Fruit fly (Drosophila melanogaster) whole organism, embryonic: Measurements from ENCODE around the gene Sfp26Ad.

Experiments used
- Awh ChIP-seq: fragments of 200-800 bp; sonication (Bioruptor generic); IDR thresholded peaks from 2 replicates; pipeline ENCODE4, ENCODE4 v1.3.6; 2022; ENCODE audit warnings: missing biosample characterization, missing genetic modification characterization
- CG10321 ChIP-seq: fragments of 200-800 bp; sonication (Bioruptor generic); IDR thresholded peaks from 2 replicates; pipeline ENCODE4 v1.3.6; 2022; ENCODE audit warnings: missing biosample characterization, missing genetic modification characterization
- CG11085 ChIP-seq: fragments of 200-800 bp; sonication (Bioruptor generic); IDR thresholded peaks from 2 replicates; pipeline ENCODE4 v1.3.6; 2022; ENCODE audit warnings: missing biosample characterization, missing genetic modification characterization
- CG11504 ChIP-seq: fragments of 200-800 bp; sonication (Bioruptor generic); optimal IDR thresholded peaks from 3 replicates; lab custom pipeline; 2019; ENCODE audit warnings: missing biosample characterization, mild to moderate bottlenecking, missing genetic modification characterization, moderate library complexity
- CG11695 ChIP-seq: fragments of 200-800 bp; sonication (Bioruptor generic); IDR thresholded peaks from 3 replicates; pipeline ENCODE4 v1.3.6; 2022; ENCODE audit warnings: missing biosample characterization, missing genetic modification characterization
- CG14014 ChIP-seq: fragments of 200-800 bp; sonication (Bioruptor generic); IDR thresholded peaks from 2 replicates; pipeline ENCODE4 v1.3.6; 2022; ENCODE audit warnings: missing biosample characterization, missing genetic modification characterization
- CG14860 ChIP-seq: fragments of 200-800 bp; sonication (Bioruptor generic); IDR thresholded peaks from 3 replicates; pipeline ENCODE4 v1.3.6; 2022; ENCODE audit warnings: missing biosample characterization, missing genetic modification characterization; ENCODE audit not compliant: partially characterized antibody
- CG1529 ChIP-seq: fragments of 200-800 bp; sonication (Bioruptor generic); optimal IDR thresholded peaks from 3 replicates; lab custom pipeline; 2018; ENCODE audit warnings: missing biosample characterization, missing genetic modification characterization
- CG17802 ChIP-seq: fragments of 200-800 bp; sonication (Bioruptor generic); optimal IDR thresholded peaks from 2 replicates; lab custom pipeline; 2018; ENCODE audit warnings: missing biosample characterization, mild to moderate bottlenecking, missing genetic modification characterization, moderate library complexity
- CG30403 ChIP-seq: fragments of 200-800 bp; sonication (Bioruptor generic); optimal IDR thresholded peaks from 3 replicates; lab custom pipeline; 2016; ENCODE audit warnings: missing biosample characterization, missing genetic modification characterization
- CG3407 ChIP-seq: fragments of 200-800 bp; sonication (Bioruptor generic); optimal IDR thresholded peaks from 2 replicates; lab custom pipeline; 2018; ENCODE audit warnings: missing biosample characterization, mild to moderate bottlenecking, missing genetic modification characterization
- CG3995 ChIP-seq: fragments of 200-800 bp; sonication (Bioruptor generic); optimal IDR thresholded peaks from 3 replicates; lab custom pipeline; 2016; ENCODE audit warnings: missing biosample characterization, missing genetic modification characterization
- CG4820 ChIP-seq: fragments of 200-800 bp; sonication (Bioruptor generic); optimal IDR thresholded peaks from 3 replicates; lab custom pipeline; 2016; ENCODE audit warnings: missing biosample characterization, missing genetic modification characterization
- CG5953 ChIP-seq: fragments of 200-800 bp; sonication (Bioruptor generic); IDR thresholded peaks from 2 replicates; pipeline ENCODE4 v1.3.6; 2022; ENCODE audit warnings: missing biosample characterization, missing genetic modification characterization
- CG8765 ChIP-seq: fragments of 200-800 bp; sonication (Bioruptor generic); IDR thresholded peaks from 2 replicates; pipeline ENCODE4 v1.3.6; 2022; ENCODE audit warnings: missing biosample characterization, missing genetic modification characterization
- CG8944 ChIP-seq: fragments of 200-800 bp; sonication (Bioruptor generic); optimal IDR thresholded peaks from 3 replicates; lab custom pipeline; 2016; ENCODE audit warnings: missing biosample characterization, missing genetic modification characterization
- CG9797 ChIP-seq: fragments of 200-800 bp; sonication (Bioruptor generic); optimal IDR thresholded peaks from 3 replicates; lab custom pipeline; 2018; ENCODE audit warnings: missing biosample characterization, mild to moderate bottlenecking, missing genetic modification characterization
- CHES-1-like ChIP-seq: fragments of 200-800 bp; sonication (Bioruptor generic); optimal IDR thresholded peaks from 2 replicates; lab custom pipeline; 2016; ENCODE audit warnings: missing biosample characterization, missing genetic modification characterization
- Camta ChIP-seq: fragments of 200-800 bp; sonication (Bioruptor generic); optimal IDR thresholded peaks from 2 replicates; lab custom pipeline; 2016; ENCODE audit warnings: missing biosample characterization, missing genetic modification characterization
- Deaf1 ChIP-seq: fragments of 200-800 bp; optimal IDR thresholded peaks from 3 replicates; lab custom pipeline; 2019; ENCODE audit warnings: missing biosample characterization, mild to moderate bottlenecking, missing genetic modification characterization, moderate library complexity
- Dek ChIP-seq: fragments of 200-800 bp; sonication (Bioruptor generic); optimal IDR thresholded peaks from 3 replicates; lab custom pipeline; 2019; ENCODE audit warnings: missing biosample characterization, mild to moderate bottlenecking, missing genetic modification characterization, moderate library complexity
- Dp ChIP-seq: fragments of 200-800 bp; sonication (Bioruptor generic); optimal IDR thresholded peaks from 2 replicates; lab custom pipeline; 2018; ENCODE audit warnings: missing biosample characterization, mild to moderate bottlenecking, missing genetic modification characterization, moderate library complexity
- Ets65A ChIP-seq: fragments of 200-800 bp; sonication (Bioruptor generic); peaks from one replicate; lab custom pipeline; 2016; ENCODE audit warnings: missing biosample characterization, missing genetic modification characterization
- Fer3 ChIP-seq: fragments of 200-800 bp; sonication (Bioruptor generic); optimal IDR thresholded peaks from 2 replicates; lab custom pipeline; 2018; ENCODE audit warnings: missing biosample characterization, mild to moderate bottlenecking, missing genetic modification characterization, moderate library complexity
- Hand ChIP-seq: fragments of 200-800 bp; sonication (Bioruptor generic); optimal IDR thresholded peaks from 2 replicates; lab custom pipeline; 2017; ENCODE audit warnings: mild to moderate bottlenecking, missing biosample characterization, missing genetic modification reagents, missing genetic modification characterization
- Lpt ChIP-seq: fragments of >200 bp; optimal IDR thresholded peaks from 2 replicates; lab custom pipeline; 2018; ENCODE audit warnings: missing biosample characterization, missing genetic modification characterization
- Nf-YB ChIP-seq: fragments of 200-800 bp; sonication (Bioruptor generic); optimal IDR thresholded peaks from 3 replicates; lab custom pipeline; 2019; ENCODE audit warnings: missing biosample characterization, mild to moderate bottlenecking, missing genetic modification characterization, moderate library complexity
- Opbp ChIP-seq: fragments of 200-800 bp; sonication (Bioruptor generic); IDR thresholded peaks from 3 replicates; pipeline ENCODE4 v1.3.6; 2022; ENCODE audit warnings: missing biosample characterization, missing genetic modification characterization; ENCODE audit not compliant: partially characterized antibody
- ap ChIP-seq: fragments of 200-800 bp; sonication (Bioruptor generic); IDR thresholded peaks from 2 replicates; pipeline ENCODE4 v1.3.6; 2022; ENCODE audit warnings: missing biosample characterization, missing genetic modification characterization
- bbx ChIP-seq: fragments of 200-800 bp; sonication (Bioruptor generic); IDR thresholded peaks from 2 replicates; pipeline ENCODE4 v1.3.6; 2022; ENCODE audit warnings: missing biosample characterization, missing genetic modification characterization; ENCODE audit not compliant: partially characterized antibody
- cato ChIP-seq: fragments of 200-800 bp; sonication (Bioruptor generic); optimal IDR thresholded peaks from 2 replicates; lab custom pipeline; 2016; ENCODE audit warnings: missing biosample characterization, missing genetic modification characterization, borderline replicate concordance
- chinmo ChIP-seq: fragments of 200-800 bp; sonication (Bioruptor generic); IDR thresholded peaks from 4 replicates; pipeline ENCODE4 v1.3.6; 2022; ENCODE audit warnings: missing biosample characterization, missing genetic modification characterization; ENCODE audit not compliant: partially characterized antibody
- dpn ChIP-seq, 2 experiments: fragments of 200-800 bp; sonication (Bioruptor generic); optimal IDR thresholded peaks; 3 replicates each; lab custom pipeline; 2016; ENCODE audit warnings: missing biosample characterization in 2 of 2, missing genetic modification characterization in 2 of 2
- fd64A ChIP-seq: fragments of 200-800 bp; sonication (Bioruptor generic); optimal IDR thresholded peaks from 3 replicates; lab custom pipeline; 2018; ENCODE audit warnings: missing biosample characterization, mild to moderate bottlenecking, missing genetic modification characterization
- fru ChIP-seq: fragments of >200 bp; optimal IDR thresholded peaks from 2 replicates; lab custom pipeline; 2017
- fu2 ChIP-seq: fragments of 200-800 bp; sonication (Bioruptor generic); optimal IDR thresholded peaks from 2 replicates; lab custom pipeline; 2016; ENCODE audit warnings: missing biosample characterization, missing genetic modification characterization
- gcm ChIP-seq: fragments of 200-800 bp; sonication (Bioruptor generic); optimal IDR thresholded peaks from 2 replicates; lab custom pipeline; 2019; ENCODE audit warnings: missing biosample characterization, mild to moderate bottlenecking, missing genetic modification characterization, moderate library complexity
- hbn ChIP-seq: fragments of 200-800 bp; sonication (Bioruptor generic); IDR thresholded peaks from 2 replicates; pipeline ENCODE4 v1.3.6; 2022; ENCODE audit warnings: missing biosample characterization, missing genetic modification characterization; ENCODE audit not compliant: partially characterized antibody
- jigr1 ChIP-seq: fragments of 200-800 bp; sonication (Bioruptor generic); IDR thresholded peaks from 3 replicates; pipeline ENCODE4 v1.3.6; 2022; ENCODE audit warnings: missing biosample characterization, missing genetic modification characterization
- jumu ChIP-seq: fragments of 200-800 bp; sonication (Bioruptor generic); optimal IDR thresholded peaks from 3 replicates; lab custom pipeline; 2016; ENCODE audit warnings: missing biosample characterization, missing genetic modification characterization
- lab ChIP-seq: fragments of 200-800 bp; sonication (Bioruptor generic); optimal IDR thresholded peaks from 3 replicates; lab custom pipeline; 2017; ENCODE audit warnings: missing biosample characterization, missing genetic modification characterization, mild to moderate bottlenecking, moderate library complexity, missing genetic modification reagents
- onecut ChIP-seq: fragments of 200-800 bp; sonication (Bioruptor generic); IDR thresholded peaks from 2 replicates; pipeline ENCODE4 v1.3.6; 2022; ENCODE audit warnings: missing biosample characterization, missing genetic modification characterization
- pfk ChIP-seq: fragments of 200-800 bp; sonication (Bioruptor generic); optimal IDR thresholded peaks from 2 replicates; lab custom pipeline; 2018; ENCODE audit warnings: missing biosample characterization, mild to moderate bottlenecking, missing genetic modification characterization, moderate library complexity
- rib ChIP-seq: fragments of 200-800 bp; sonication (Bioruptor generic); IDR thresholded peaks from 2 replicates; pipeline ENCODE4 v1.3.6; 2022; ENCODE audit warnings: missing biosample characterization, missing genetic modification characterization
- tgo ChIP-seq: fragments of 200-800 bp; sonication (Bioruptor generic); IDR thresholded peaks from 3 replicates; pipeline ENCODE4 v1.3.6; 2022; ENCODE audit warnings: missing biosample characterization, missing genetic modification characterization
- tna ChIP-seq: fragments of 200-800 bp; sonication (Bioruptor generic); IDR thresholded peaks from 2 replicates; pipeline ENCODE4 v1.3.6; 2022; ENCODE audit warnings: missing biosample characterization, missing genetic modification characterization; ENCODE audit not compliant: partially characterized antibody
- trh ChIP-seq: fragments of 200-800 bp; sonication (Bioruptor generic); optimal IDR thresholded peaks from 2 replicates; lab custom pipeline; 2016; ENCODE audit warnings: missing biosample characterization, missing genetic modification characterization
- ttk ChIP-seq: fragments of 200-800 bp; sonication (Bioruptor generic); IDR thresholded peaks from 2 replicates; pipeline ENCODE4 v2.1.2; 2022; ENCODE audit warnings: missing biosample characterization, missing genetic modification characterization
- vnd ChIP-seq: fragments of 200-800 bp; sonication (Bioruptor generic); IDR thresholded peaks from 3 replicates; pipeline ENCODE4 v1.3.6; 2022; ENCODE audit warnings: missing biosample characterization, missing genetic modification characterization; ENCODE audit not compliant: partially characterized antibody
- z ChIP-seq: fragments of 200-800 bp; sonication (Bioruptor generic); IDR thresholded peaks from 3 replicates; pipeline ENCODE4 v1.3.6; 2022; ENCODE audit warnings: missing biosample characterization, missing genetic modification characterization

Gene Sfp26Ad

DNA sequence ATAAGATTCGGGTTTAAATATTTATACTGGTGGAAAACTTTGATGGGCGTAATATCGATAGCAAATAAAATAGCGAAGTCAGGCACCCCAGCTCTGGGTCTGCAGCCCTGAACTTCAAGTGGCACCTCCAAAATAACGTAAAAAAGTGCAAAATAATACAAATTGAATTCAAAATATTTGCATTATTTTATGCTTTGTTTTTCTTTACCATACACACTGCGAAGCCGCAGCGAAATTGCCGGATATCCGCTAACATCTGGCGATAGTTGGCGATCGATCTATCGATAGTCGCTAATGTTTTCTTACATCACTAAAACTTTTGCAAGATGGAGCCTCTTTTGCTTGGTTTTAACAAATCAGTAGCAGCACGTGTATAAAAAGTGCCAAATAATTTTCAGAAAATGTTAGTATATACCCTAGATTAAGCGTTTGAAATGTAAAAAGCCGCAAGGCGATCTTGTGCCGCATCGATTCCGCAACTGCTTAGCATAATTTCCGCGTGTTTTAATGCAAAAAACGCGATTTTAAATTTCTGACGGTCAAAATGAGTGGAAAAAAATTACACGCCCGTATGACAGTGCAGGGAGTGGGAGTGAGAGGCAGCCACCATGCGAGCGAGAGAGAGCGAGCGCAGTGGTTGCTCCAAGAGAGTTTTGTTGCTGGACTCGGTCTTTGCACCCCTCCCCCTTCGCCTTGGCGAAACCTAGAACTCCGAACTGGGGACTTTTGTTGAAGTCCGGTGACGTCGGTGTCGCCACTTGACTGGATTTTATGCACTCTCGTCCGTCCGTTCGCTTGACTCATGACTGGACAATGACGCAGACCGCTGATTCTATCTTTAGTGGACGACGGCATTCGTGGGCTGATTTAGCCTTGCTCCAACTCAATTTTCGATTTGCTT, 38.6 kb upstream of the Sfp26Ad start, which contains the start of gene eIF4A (continued):
- TF ChIP-seq CG11085 (no peak), Awh (GFP tag; lab: Robert Waterston, UW) (no peak), gcm (peak; percentile 75), fu2 (GFP tag; lab: Kevin White, UChicago) (no peak), CG5953 (no peak), vnd (no peak), Deaf1 (tag; lab: Kevin White, UChicago) (no peak), fd64A (GFP tag; lab: Kevin White, UChicago) (peak; percentile 25), CG9797 (GFP tag; lab: Kevin White, UChicago) (peak; percentile 8), trh (no peak), Dp (GFP tag; lab: Kevin White, UChicago) (peak; percentile 50), CG3407 (GFP tag; lab: Kevin White, UChicago) (no peak), rib (no peak), z (GFP tag; lab: Robert Waterston, UW) (no peak), dpn (GFP tag; optimal IDR thresholded peaks at IDR 0.05; lab: Kevin White, UChicago) (no peak), tgo (GFP tag; lab: Robert Waterston, UW) (no peak), lab (GFP tag; lab: Kevin White, UChicago) (peak; percentile 18), jumu (GFP tag; lab: Kevin White, UChicago) (no peak), CG4820 (GFP tag; lab: Kevin White, UChicago) (no peak), Camta (GFP tag; lab: Kevin White, UChicago) (no peak), CG3995 (GFP tag; lab: Kevin White, UChicago) (no peak), Lpt (GFP tag; lab: Kevin White, UChicago) (no peak), CHES-1-like (GFP tag; lab: Kevin White, UChicago) (no peak), CG11695 (no peak), Dek (tag; lab: Kevin White, UChicago) (no peak), CG8765 (GFP tag; lab: Robert Waterston, UW) (no peak), onecut (GFP tag; lab: Robert Waterston, UW) (no peak), Fer3 (tag; lab: Kevin White, UChicago) (peak; percentile 48), fru (lab: Kevin White, UChicago) (no peak), Nf-YB (GFP tag; lab: Kevin White, UChicago) (no peak), chinmo (GFP tag; lab: Robert Waterston, UW) (no peak), Hand (GFP tag; lab: Kevin White, UChicago) (no peak), CG8944 (GFP tag; lab: Kevin White, UChicago) (no peak), CG30403 (peak; percentile 1), Ets65A (peak; percentile 90), hbn (no peak), Opbp (no peak), tna (GFP tag; lab: Robert Waterston, UW) (no peak), pfk (no peak), ap (GFP tag; lab: Robert Waterston, UW) (no peak), bbx (GFP tag; lab: Robert Waterston, UW) (no peak), CG11504 (tag; lab: Kevin White, UChicago) (peak; percentile 13), CG10321 (GFP tag; lab: Robert Waterston, UW) (no peak), jigr1 (GFP tag; lab: Robert Waterston, UW) (no peak), CG14014 (GFP tag; lab: Robert Waterston, UW) (no peak), ttk (no peak), CG17802 (tag; lab: Kevin White, UChicago) (no peak), cato (GFP tag; lab: Kevin White, UChicago) (no peak), CG1529 (peak; percentile 0), CG14860 (GFP tag; lab: Robert Waterston, UW) (no peak)
